Fruit fly (Drosophila melanogaster): ENCODE data around the gene CG43965.

DNA sequence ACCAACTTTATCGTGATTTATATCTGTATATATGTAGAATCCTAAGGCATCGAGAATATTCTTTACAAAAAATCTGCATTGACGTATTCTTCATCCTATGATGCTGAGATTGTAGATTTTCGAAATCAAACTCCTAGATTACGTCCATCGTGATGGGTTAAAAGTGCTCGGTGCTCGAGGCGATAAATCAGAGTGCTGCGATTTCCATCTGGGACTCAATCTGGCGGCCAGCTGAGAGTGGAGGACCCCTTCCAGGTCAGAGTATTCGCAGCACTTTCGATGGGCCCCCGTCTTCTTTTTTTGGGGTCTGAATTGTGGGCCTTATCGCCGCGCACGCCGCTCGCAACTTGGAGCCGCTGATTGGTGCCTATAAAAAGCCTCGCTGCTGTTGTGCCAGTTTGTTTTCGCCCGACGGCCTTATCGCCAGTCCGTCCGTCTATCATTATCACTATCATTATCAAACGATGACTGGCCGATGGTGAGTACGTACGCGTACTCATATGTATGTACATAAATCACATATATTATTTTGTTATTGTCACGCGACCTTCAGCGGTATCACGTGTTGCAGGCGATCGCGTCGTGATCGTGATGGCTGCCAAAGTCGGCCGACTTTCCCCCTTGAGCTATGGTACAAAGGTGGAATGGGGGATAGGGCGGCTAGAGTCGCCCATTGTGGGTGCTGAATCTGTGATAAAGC, 20.7 kb downstream of the CG43965 start:
- no peak for TF ChIP-seq CG12236 (GFP tag; optimal IDR thresholded peaks at IDR 0.05)
- no peak for TF ChIP-seq HLH54F (GFP tag; optimal IDR thresholded peaks at IDR 0.05)
- no peak for TF ChIP-seq jing (GFP tag; optimal IDR thresholded peaks at IDR 0.05)
